Worm (Caenorhabditis elegans) whole organism, L4 larva: ENCODE results near the gene sre-41.

Experiments used
- D1046.2 ChIP-seq: fragments of 200-800 bp; sonication (Bioruptor generic); IDR thresholded peaks from 2 replicates; pipeline ENCODE4 v1.3.6; 2022; ENCODE audit warnings: missing genetic modification characterization, missing compliant biosample characterization
- F37D6.2 ChIP-seq: sonication (generic microtip); optimal IDR thresholded peaks from 2 replicates; lab custom pipeline; 2016; ENCODE audit warnings: mild to moderate bottlenecking, missing genetic modification characterization, missing compliant biosample characterization
- F49E8.2 ChIP-seq: sonication (generic microtip); optimal IDR thresholded peaks from 2 replicates; lab custom pipeline; 2016; ENCODE audit warnings: missing compliant biosample characterization, mild to moderate bottlenecking, missing genetic modification characterization, borderline replicate concordance
- T20F7.1 ChIP-seq: fragments of 200-800 bp; sonication (Bioruptor generic); optimal IDR thresholded peaks from 2 replicates; lab custom pipeline; 2018; ENCODE audit warnings: mild to moderate bottlenecking, missing genetic modification characterization, missing compliant biosample characterization
- T26A8.4 ChIP-seq: fragments of 200-800 bp; sonication (Bioruptor generic); IDR thresholded peaks from 2 replicates; pipeline ENCODE4 v1.3.6; 2022; ENCODE audit warnings: missing genetic modification characterization, missing compliant biosample characterization
- Y48G9A.11 ChIP-seq: fragments of 200-800 bp; sonication (Bioruptor generic); IDR thresholded peaks from 2 replicates; pipeline ENCODE4 v1.3.6; 2022; ENCODE audit warnings: missing genetic modification reagents, missing genetic modification characterization, missing compliant biosample characterization
- ZK337.2 ChIP-seq: fragments of 200-800 bp; sonication (Bioruptor generic); IDR thresholded peaks from 2 replicates; pipeline ENCODE4 v1.3.6; 2022; ENCODE audit warnings: missing genetic modification reagents, missing genetic modification characterization, missing compliant biosample characterization
- aha-1 ChIP-seq: fragments of 150-350 bp; peaks from one replicate; lab custom pipeline; 2014; ENCODE audit warnings: missing biosample characterization, missing genetic modification characterization
- arid-1 ChIP-seq: fragments of 200-800 bp; sonication (Bioruptor generic); conservative IDR thresholded peaks from 2 replicates; pipeline ENCODE4 v1.3.6; 2022; ENCODE audit warnings: missing genetic modification reagents, missing genetic modification characterization, missing compliant biosample characterization
- attf-4 ChIP-seq: sonication (generic microtip); optimal IDR thresholded peaks from 3 replicates; lab custom pipeline; 2017; ENCODE audit warnings: missing biosample characterization, missing genetic modification characterization
- ceh-28 ChIP-seq: fragments of 150-350 bp; optimal IDR thresholded peaks from 2 replicates; lab custom pipeline; 2014; ENCODE audit warnings: missing biosample characterization, missing genetic modification reagents, missing genetic modification characterization
- ceh-44 ChIP-seq: fragments of 200-800 bp; sonication (Bioruptor generic); IDR thresholded peaks from 2 replicates; pipeline ENCODE4 v1.3.6; 2022; ENCODE audit warnings: missing genetic modification reagents, missing genetic modification characterization, missing compliant biosample characterization
- ceh-62 ChIP-seq: sonication (generic microtip); optimal IDR thresholded peaks from 2 replicates; lab custom pipeline; 2017; ENCODE audit warnings: missing biosample characterization, missing genetic modification characterization
- ces-1 ChIP-seq: fragments of 150-350 bp; sonication (generic microtip); optimal IDR thresholded peaks from 4 replicates; lab custom pipeline; 2014; ENCODE audit warnings: missing biosample characterization, missing genetic modification reagents, missing genetic modification characterization
- cey-2 ChIP-seq: sonication (generic microtip); optimal IDR thresholded peaks from 3 replicates; lab custom pipeline; 2017; ENCODE audit warnings: missing genetic modification characterization, mild to moderate bottlenecking, missing compliant biosample characterization, antibody characterized with exemption, borderline replicate concordance; ENCODE audit not compliant: insufficient read depth
- daf-16 ChIP-seq, 3 experiments: sonication (generic microtip); optimal IDR thresholded peaks; 2 replicates each; lab custom pipeline; 2016 to 2017; ENCODE audit warnings: missing genetic modification characterization in 3 of 3, missing genetic modification reagents in 3 of 3, mild to moderate bottlenecking in 2 of 3, missing compliant biosample characterization in 2 of 3, missing biosample characterization in 1 of 3, moderate library complexity in 1 of 3
- daf-8 ChIP-seq: fragments of 200-800 bp; sonication (Bioruptor generic); IDR thresholded peaks from 2 replicates; pipeline ENCODE4 v1.3.6; 2022; ENCODE audit warnings: missing genetic modification characterization, missing compliant biosample characterization
- dmd-9 ChIP-seq: fragments of 200-800 bp; sonication (Bioruptor generic); IDR thresholded peaks from 2 replicates; pipeline ENCODE4 v1.3.6; 2022; ENCODE audit warnings: missing genetic modification reagents, missing genetic modification characterization, missing compliant biosample characterization
- duxl-1 ChIP-seq: sonication (generic microtip); optimal IDR thresholded peaks from 2 replicates; lab custom pipeline; 2016; ENCODE audit warnings: mild to moderate bottlenecking, missing genetic modification characterization, moderate library complexity, missing compliant biosample characterization; ENCODE audit not compliant: poor library complexity
- egl-43 ChIP-seq: fragments of 200-800 bp; sonication (Bioruptor generic); IDR thresholded peaks from 2 replicates; pipeline ENCODE4 v1.3.6; 2022; ENCODE audit warnings: missing genetic modification reagents, missing genetic modification characterization, missing compliant biosample characterization
- hmg-1.1 ChIP-seq: fragments of 200-800 bp; sonication (Bioruptor generic); IDR thresholded peaks from 2 replicates; pipeline ENCODE4 v1.3.6; 2022; ENCODE audit warnings: missing genetic modification reagents, missing genetic modification characterization, missing compliant biosample characterization
- jun-1 ChIP-seq: fragments of 150-350 bp; optimal IDR thresholded peaks from 2 replicates; lab custom pipeline; 2014; ENCODE audit warnings: missing biosample characterization, missing genetic modification reagents, missing genetic modification characterization
- lim-7 ChIP-seq: fragments of 200-800 bp; sonication (Bioruptor generic); IDR thresholded peaks from 2 replicates; pipeline ENCODE4 v1.3.6; 2022; ENCODE audit warnings: missing genetic modification characterization, missing compliant biosample characterization
- lin-29 ChIP-seq: fragments of 200-800 bp; sonication (Bioruptor generic); IDR thresholded peaks from 2 replicates; pipeline ENCODE4 v1.3.6; 2022; ENCODE audit warnings: missing genetic modification reagents, missing genetic modification characterization, missing compliant biosample characterization
- lir-3 ChIP-seq: sonication (generic microtip); optimal IDR thresholded peaks from 2 replicates; lab custom pipeline; 2016; ENCODE audit warnings: mild to moderate bottlenecking, missing genetic modification characterization, missing compliant biosample characterization
- lsy-2 ChIP-seq, 2 experiments: fragments of 150-350 bp in 1 of 2; sonication (generic microtip) in 1 of 2; optimal IDR thresholded peaks; 2 replicates each; lab custom pipeline; 2014 to 2017; ENCODE audit warnings: missing biosample characterization in 2 of 2, missing genetic modification characterization in 2 of 2
- madf-9 ChIP-seq: fragments of 200-800 bp; sonication (Bioruptor generic); conservative IDR thresholded peaks from 2 replicates; pipeline ENCODE4 v1.3.6; 2022; ENCODE audit warnings: missing genetic modification reagents, missing genetic modification characterization, missing compliant biosample characterization
- mdl-1 ChIP-seq, 2 experiments: fragments of 150-350 bp in 1 of 2; sonication (generic microtip) in 1 of 2; optimal IDR thresholded peaks; 2 replicates each; lab custom pipeline; 2014 to 2017; ENCODE audit warnings: missing biosample characterization in 2 of 2, missing genetic modification characterization in 2 of 2
- mep-1 ChIP-seq: fragments of 150-350 bp; sonication (generic microtip); optimal IDR thresholded peaks from 3 replicates; lab custom pipeline; 2014; ENCODE audit warnings: missing biosample characterization, missing genetic modification characterization
- mes-2 ChIP-seq: sonication (generic microtip); optimal IDR thresholded peaks from 2 replicates; lab custom pipeline; 2016; ENCODE audit warnings: missing genotype, mild to moderate bottlenecking, missing genetic modification characterization, missing compliant biosample characterization; ENCODE audit not compliant: poor library complexity, severe bottlenecking
- mxl-2 ChIP-seq: fragments of 200-800 bp; sonication (Bioruptor generic); conservative IDR thresholded peaks from 2 replicates; pipeline ENCODE4 v1.3.6; 2022; ENCODE audit warnings: missing genetic modification reagents, missing genetic modification characterization, missing compliant biosample characterization
- mxl-3 ChIP-seq: fragments of 200-800 bp; sonication (Bioruptor generic); optimal IDR thresholded peaks from 2 replicates; lab custom pipeline; 2018; ENCODE audit warnings: mild to moderate bottlenecking, missing genetic modification characterization, missing compliant biosample characterization
- nhr-25 ChIP-seq: sonication (generic microtip); optimal IDR thresholded peaks from 2 replicates; lab custom pipeline; 2017; ENCODE audit warnings: missing genetic modification characterization, mild to moderate bottlenecking, missing compliant biosample characterization, antibody characterized with exemption, moderate library complexity, borderline replicate concordance; ENCODE audit not compliant: insufficient read depth
- nhr-28 ChIP-seq: fragments of 150-350 bp; optimal IDR thresholded peaks from 2 replicates; lab custom pipeline; 2014; ENCODE audit warnings: missing biosample characterization, missing genetic modification characterization
- nhr-42 ChIP-seq: fragments of 200-800 bp; sonication (Bioruptor generic); IDR thresholded peaks from 2 replicates; pipeline ENCODE4 v1.3.6; 2022; ENCODE audit warnings: missing genetic modification characterization, missing compliant biosample characterization
- nhr-6 ChIP-seq: fragments of 150-350 bp; optimal IDR thresholded peaks from 2 replicates; lab custom pipeline; 2014; ENCODE audit warnings: missing biosample characterization, missing genetic modification characterization
- nhr-76 ChIP-seq: fragments of 150-350 bp; optimal IDR thresholded peaks from 2 replicates; lab custom pipeline; 2014; ENCODE audit warnings: missing biosample characterization, missing genetic modification characterization
- php-3 ChIP-seq: fragments of 200-800 bp; sonication (Bioruptor generic); IDR thresholded peaks from 2 replicates; pipeline ENCODE4 v1.3.6; 2022; ENCODE audit warnings: missing genetic modification reagents, missing genetic modification characterization, missing compliant biosample characterization
- pqm-1 ChIP-seq: sonication (generic microtip); optimal IDR thresholded peaks from 2 replicates; lab custom pipeline; 2017; ENCODE audit warnings: missing biosample characterization, missing genetic modification characterization
- set-16 ChIP-seq: fragments of 200-800 bp; sonication (Bioruptor generic); IDR thresholded peaks from 2 replicates; pipeline ENCODE4 v1.3.6; 2022; ENCODE audit warnings: missing genetic modification reagents, missing genetic modification characterization, missing compliant biosample characterization
- skn-1 ChIP-seq: fragments of 150-350 bp; optimal IDR thresholded peaks from 2 replicates; lab custom pipeline; 2014; ENCODE audit warnings: missing biosample characterization, missing genetic modification characterization
- snpc-4 ChIP-seq: fragments of 150-350 bp; optimal IDR thresholded peaks from 2 replicates; lab custom pipeline; 2014; ENCODE audit warnings: missing biosample characterization, missing genetic modification characterization
- tra-1 ChIP-seq: fragments of 200-800 bp; sonication (Bioruptor generic); IDR thresholded peaks from 2 replicates; pipeline ENCODE4 v1.3.6; 2022; ENCODE audit warnings: missing genetic modification reagents, missing genetic modification characterization, missing compliant biosample characterization
- unc-39 ChIP-seq: sonication (generic microtip); optimal IDR thresholded peaks from 2 replicates; lab custom pipeline; 2017; ENCODE audit warnings: missing biosample characterization, missing genetic modification characterization
- zfp-2 ChIP-seq: sonication (generic microtip); optimal IDR thresholded peaks from 2 replicates; lab custom pipeline; 2016; ENCODE audit warnings: mild to moderate bottlenecking, missing genetic modification characterization, missing compliant biosample characterization
- zip-2 ChIP-seq: fragments of 150-350 bp; optimal IDR thresholded peaks from 2 replicates; lab custom pipeline; 2014; ENCODE audit warnings: missing biosample characterization, missing genetic modification characterization
- ztf-11 ChIP-seq: fragments of 150-350 bp; optimal IDR thresholded peaks from 2 replicates; lab custom pipeline; 2014; ENCODE audit warnings: missing biosample characterization, missing genetic modification characterization

The sre-41 gene

DNA sequence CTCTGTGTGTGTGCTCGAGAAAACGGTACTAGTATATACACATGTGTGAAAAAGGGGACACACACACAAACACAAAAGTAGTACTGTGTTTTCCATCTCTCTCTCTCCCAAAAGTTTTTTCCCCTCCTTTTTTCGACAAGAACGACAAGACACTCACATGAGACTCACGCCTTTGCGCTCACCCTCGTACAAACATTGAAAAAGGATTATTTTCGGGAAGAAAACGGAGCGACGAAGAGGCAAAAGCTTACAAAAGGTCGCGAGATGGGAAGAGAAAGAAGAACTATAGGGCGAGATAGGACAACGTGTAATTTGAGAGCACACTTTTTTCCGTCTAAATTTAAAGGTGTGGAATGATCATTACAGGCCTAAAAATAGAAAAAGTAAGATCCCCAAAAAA is 38.2 kb upstream of the sre-41 start (continued):
- no peak for TF ChIP-seq arid-1 (GFP tag; lab: Robert Waterston, UW)
- no peak for TF ChIP-seq aha-1 (tag; lab: Kevin White, UChicago)
- TF ChIP-seq F49E8.2 (tag; lab: Kevin White, UChicago): no peak
- TF ChIP-seq attf-4 (tag; lab: Kevin White, UChicago): no peak
- no peak for TF ChIP-seq T20F7.1
- TF ChIP-seq mxl-3: no peak
- no peak for TF ChIP-seq madf-9 (GFP tag; lab: Robert Waterston, UW)
- no peak for TF ChIP-seq daf-16 (GFP tag; optimal IDR thresholded peaks at IDR 0.05; lab: Kevin White, UChicago)
- TF ChIP-seq daf-16 (tag; optimal IDR thresholded peaks at IDR 0.05; lab: Kevin White, UChicago): peak; percentile 19

- TF ChIP-seq aha-1 (tag; lab: Kevin White, UChicago): peak; percentile 40
- peak; percentile 43 for TF ChIP-seq nhr-28 (tag; lab: Kevin White, UChicago)
- TF ChIP-seq nhr-42 (GFP tag; lab: Robert Waterston, UW): no peak
- no peak for TF ChIP-seq nhr-25 (tag; lab: Kevin White, UChicago)
- no peak for TF ChIP-seq mep-1
- TF ChIP-seq lsy-2 (tag; optimal IDR thresholded peaks at IDR 0.05; lab: Kevin White, UChicago): peak in 1 of 2 experiments; percentile 40
- TF ChIP-seq F37D6.2 (tag; lab: Kevin White, UChicago): no peak
- peak; percentile 30 for TF ChIP-seq mes-2 (tag; lab: Kevin White, UChicago)
- TF ChIP-seq mdl-1 (tag; optimal IDR thresholded peaks at IDR 0.05; lab: Kevin White, UChicago): peak in 1 of 2 experiments; percentile 9
Observed at ce11 chrII:12350737-12351275, 37.3 kb upstream of the sre-41 start.

DNA sequence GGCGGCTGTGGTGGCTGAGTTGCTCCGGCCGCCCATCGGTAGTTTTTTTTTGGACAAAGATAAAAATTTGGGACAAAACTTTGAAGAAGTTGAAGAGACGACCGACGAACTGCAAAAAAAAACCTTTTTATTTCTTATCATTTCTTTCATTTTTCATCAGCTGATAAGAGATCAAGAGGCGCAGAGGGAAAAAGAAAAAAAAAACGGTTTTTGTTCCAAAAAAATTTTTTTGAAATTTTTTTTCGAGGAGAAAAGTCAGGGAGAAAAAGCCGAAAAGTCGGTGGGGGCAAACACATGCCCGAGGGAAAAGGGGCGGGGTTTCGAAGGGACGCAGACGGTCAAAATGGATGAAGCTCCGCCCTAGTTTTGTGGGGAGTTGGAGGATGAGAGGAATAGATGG is 36.0 kb upstream of the sre-41 start, which contains the start of gene ras-1:
TSS of gene ras-1 (minus strand) at position 129 of the 400 bp plus-strand sequence.
- TF ChIP-seq ztf-11 (tag; lab: Kevin White, UChicago) (no peak), mxl-2 (no peak), php-3 (GFP tag; lab: Robert Waterston, UW) (no peak), D1046.2 (GFP tag; lab: Robert Waterston, UW) (no peak), lin-29 (GFP tag; lab: Robert Waterston, UW) (no peak), duxl-1 (tag; lab: Kevin White, UChicago) (no peak), cey-2 (no peak), nhr-6 (tag; lab: Kevin White, UChicago) (no peak), dmd-9 (GFP tag; lab: Robert Waterston, UW) (no peak), zip-2 (tag; lab: Kevin White, UChicago) (no peak), nhr-28 (tag; lab: Kevin White, UChicago) (peak; percentile 34), ces-1 (GFP tag; lab: Kevin White, UChicago) (no peak), lsy-2 (tag; optimal IDR thresholded peaks at IDR 0.05; lab: Kevin White, UChicago) (no peak), tra-1 (peak; percentile 62; the same call in 1 of the 2 replicates), jun-1 (tag; lab: Kevin White, UChicago) (no peak), egl-43 (no peak), lir-3 (tag; lab: Kevin White, UChicago) (no peak), set-16 (GFP tag; lab: Robert Waterston, UW) (no peak), hmg-1.1 (GFP tag; lab: Robert Waterston, UW) (no peak), snpc-4 (tag; lab: Kevin White, UChicago) (no peak), T26A8.4 (no peak), skn-1 (tag; lab: Kevin White, UChicago) (no peak), daf-8 (GFP tag; lab: Robert Waterston, UW) (no peak), ceh-62 (tag; lab: Kevin White, UChicago) (no peak), Y48G9A.11 (no peak), aha-1 (tag; lab: Kevin White, UChicago) (no peak), nhr-76 (tag; lab: Kevin White, UChicago) (no peak), ceh-44 (GFP tag; lab: Robert Waterston, UW) (no peak), pqm-1 (tag; lab: Kevin White, UChicago) (no peak), ceh-28 (tag; lab: Kevin White, UChicago) (no peak), zfp-2 (tag; lab: Kevin White, UChicago) (no peak), ZK337.2 (no peak), unc-39 (tag; lab: Kevin White, UChicago) (no peak), lim-7 (GFP tag; lab: Robert Waterston, UW) (no peak)
